Fruit fly (Drosophila melanogaster) whole organism, prepupa: Measurements from ENCODE around the gene IRSp53.

Source experiments
- CG11294 ChIP-seq: fragments of 200-800 bp; sonication (Bioruptor generic); IDR thresholded peaks from 2 replicates; pipeline ENCODE4 v1.3.6; 2022; ENCODE audit warnings: missing biosample characterization, missing genetic modification characterization
- CG11902 ChIP-seq: fragments of 200-800 bp; sonication (Bioruptor generic); optimal IDR thresholded peaks from 3 replicates; lab custom pipeline; 2016; ENCODE audit warnings: missing biosample characterization, missing genetic modification characterization
- CG15336 ChIP-seq: fragments of 200-800 bp; sonication (Bioruptor generic); IDR thresholded peaks from 2 replicates; pipeline ENCODE4 v1.3.6; 2022; ENCODE audit warnings: missing biosample characterization, missing genetic modification characterization
- CG3032 ChIP-seq: fragments of 200-800 bp; optimal IDR thresholded peaks from 2 replicates; lab custom pipeline; 2019; ENCODE audit warnings: missing biosample characterization, mild to moderate bottlenecking, missing genetic modification characterization, moderate library complexity
- CG31627 ChIP-seq: fragments of 200-800 bp; sonication (Bioruptor generic); optimal IDR thresholded peaks from 3 replicates; lab custom pipeline; 2016; ENCODE audit warnings: missing biosample characterization, missing genetic modification characterization
- CG32006 ChIP-seq: fragments of 200-800 bp; sonication (Bioruptor generic); optimal IDR thresholded peaks from 3 replicates; lab custom pipeline; 2017; ENCODE audit warnings: missing biosample characterization, mild to moderate bottlenecking, missing genetic modification characterization
- CG3919 ChIP-seq: fragments of 200-800 bp; sonication (Bioruptor generic); optimal IDR thresholded peaks from 3 replicates; lab custom pipeline; 2016; ENCODE audit warnings: missing biosample characterization, missing genetic modification characterization
- CG6276 ChIP-seq: fragments of 200-800 bp; sonication (Bioruptor generic); optimal IDR thresholded peaks from 2 replicates; lab custom pipeline; 2017; ENCODE audit warnings: missing biosample characterization, mild to moderate bottlenecking, missing genetic modification characterization
- CG6808 ChIP-seq: fragments of 200-800 bp; sonication (Bioruptor generic); optimal IDR thresholded peaks from 3 replicates; lab custom pipeline; 2017; ENCODE audit warnings: missing biosample characterization, missing genetic modification characterization, mild to moderate bottlenecking, moderate library complexity, missing genetic modification reagents
- CG6854 ChIP-seq: fragments of 200-800 bp; sonication (Bioruptor generic); optimal IDR thresholded peaks from 2 replicates; lab custom pipeline; 2017; ENCODE audit warnings: missing biosample characterization, mild to moderate bottlenecking, missing genetic modification characterization
- CG8119 ChIP-seq: fragments of 200-800 bp; sonication (Bioruptor generic); IDR thresholded peaks from 3 replicates; pipeline ENCODE4 v1.3.6; 2022; ENCODE audit warnings: missing biosample characterization, missing genetic modification characterization
- CG8632 ChIP-seq: fragments of 200-800 bp; sonication (Bioruptor generic); optimal IDR thresholded peaks from 3 replicates; lab custom pipeline; 2016; ENCODE audit warnings: missing biosample characterization, missing genetic modification characterization
- Eip78C ChIP-seq: fragments of 200-800 bp; sonication (Bioruptor generic); peaks from one replicate; lab custom pipeline; 2016; ENCODE audit warnings: missing biosample characterization, missing genetic modification characterization
- Eip93F ChIP-seq: fragments of 200-800 bp; sonication (Bioruptor generic); optimal IDR thresholded peaks from 2 replicates; lab custom pipeline; 2016; ENCODE audit warnings: missing biosample characterization, mild to moderate bottlenecking, missing genetic modification characterization
- Gug ChIP-seq: fragments of 200-800 bp; sonication (Bioruptor generic); IDR thresholded peaks from 2 replicates; pipeline ENCODE4 v1.3.6; 2022; ENCODE audit warnings: missing biosample characterization, missing genetic modification characterization
- Hr4 ChIP-seq: fragments of 200-800 bp; sonication (Bioruptor generic); optimal IDR thresholded peaks from 3 replicates; lab custom pipeline; 2016; ENCODE audit warnings: missing biosample characterization, missing genetic modification characterization
- Lpt ChIP-seq: fragments of 200-800 bp; sonication (Bioruptor generic); optimal IDR thresholded peaks from 3 replicates; lab custom pipeline; 2016; ENCODE audit warnings: missing biosample characterization, missing genetic modification characterization
- Sox15 ChIP-seq: fragments of 200-800 bp; sonication (Bioruptor generic); optimal IDR thresholded peaks from 3 replicates; lab custom pipeline; 2016; ENCODE audit warnings: missing biosample characterization, missing genetic modification characterization
- dac ChIP-seq: fragments of 200-800 bp; sonication (Bioruptor generic); optimal IDR thresholded peaks from 2 replicates; lab custom pipeline; 2017; ENCODE audit warnings: missing biosample characterization, mild to moderate bottlenecking, missing genetic modification characterization
- dsx ChIP-seq: fragments of 200-800 bp; optimal IDR thresholded peaks from 3 replicates; lab custom pipeline; 2019; ENCODE audit warnings: missing biosample characterization, mild to moderate bottlenecking, missing genetic modification characterization, moderate library complexity; ENCODE audit not compliant: poor library complexity, severe bottlenecking
- eg ChIP-seq: fragments of 200-800 bp; sonication (Bioruptor generic); IDR thresholded peaks from 3 replicates; pipeline ENCODE4 v1.3.6; 2022; ENCODE audit warnings: missing biosample characterization, missing genetic modification characterization
- esn ChIP-seq: fragments of 200-800 bp; sonication (Bioruptor generic); optimal IDR thresholded peaks from 2 replicates; lab custom pipeline; 2016; ENCODE audit warnings: missing biosample characterization, mild to moderate bottlenecking, missing genetic modification characterization, moderate library complexity
- fd59A ChIP-seq: fragments of 200-800 bp; sonication (Bioruptor generic); optimal IDR thresholded peaks from 2 replicates; lab custom pipeline; 2017; ENCODE audit warnings: missing biosample characterization, mild to moderate bottlenecking, missing genetic modification characterization, missing genetic modification reagents
- fd85E ChIP-seq: fragments of 200-800 bp; sonication (Bioruptor generic); optimal IDR thresholded peaks from 3 replicates; lab custom pipeline; 2016; ENCODE audit warnings: missing biosample characterization, missing genetic modification characterization
- fkh ChIP-seq: fragments of 200-800 bp; sonication (Bioruptor generic); optimal IDR thresholded peaks from 3 replicates; lab custom pipeline; 2017; ENCODE audit warnings: missing biosample characterization, mild to moderate bottlenecking, missing genetic modification characterization, moderate library complexity
- net ChIP-seq: fragments of 200-800 bp; sonication (Bioruptor generic); optimal IDR thresholded peaks from 3 replicates; lab custom pipeline; 2016; ENCODE audit warnings: missing biosample characterization, missing genetic modification characterization
- pdm3 ChIP-seq: fragments of 200-800 bp; sonication (Bioruptor generic); optimal IDR thresholded peaks from 3 replicates; lab custom pipeline; 2016; ENCODE audit warnings: missing biosample characterization, missing genetic modification characterization
- salr ChIP-seq, 2 experiments: fragments of 200-800 bp; sonication (Bioruptor generic); optimal IDR thresholded peaks; 3 replicates each; lab custom pipeline; 2016 to 2018; ENCODE audit warnings: missing biosample characterization in 2 of 2, missing genetic modification characterization in 2 of 2, mild to moderate bottlenecking in 1 of 2
- svp ChIP-seq: fragments of 200-800 bp; sonication (Bioruptor generic); peaks from one replicate; lab custom pipeline; 2016; ENCODE audit warnings: missing biosample characterization, missing genetic modification characterization
- topi ChIP-seq: fragments of 200-800 bp; sonication (Bioruptor generic); optimal IDR thresholded peaks from 3 replicates; lab custom pipeline; 2016; ENCODE audit warnings: missing biosample characterization, missing genetic modification characterization
- vri ChIP-seq: fragments of 200-800 bp; sonication (Bioruptor generic); optimal IDR thresholded peaks from 3 replicates; lab custom pipeline; 2016; ENCODE audit warnings: missing biosample characterization, mild to moderate bottlenecking, missing genetic modification characterization

The IRSp53 gene

DNA sequence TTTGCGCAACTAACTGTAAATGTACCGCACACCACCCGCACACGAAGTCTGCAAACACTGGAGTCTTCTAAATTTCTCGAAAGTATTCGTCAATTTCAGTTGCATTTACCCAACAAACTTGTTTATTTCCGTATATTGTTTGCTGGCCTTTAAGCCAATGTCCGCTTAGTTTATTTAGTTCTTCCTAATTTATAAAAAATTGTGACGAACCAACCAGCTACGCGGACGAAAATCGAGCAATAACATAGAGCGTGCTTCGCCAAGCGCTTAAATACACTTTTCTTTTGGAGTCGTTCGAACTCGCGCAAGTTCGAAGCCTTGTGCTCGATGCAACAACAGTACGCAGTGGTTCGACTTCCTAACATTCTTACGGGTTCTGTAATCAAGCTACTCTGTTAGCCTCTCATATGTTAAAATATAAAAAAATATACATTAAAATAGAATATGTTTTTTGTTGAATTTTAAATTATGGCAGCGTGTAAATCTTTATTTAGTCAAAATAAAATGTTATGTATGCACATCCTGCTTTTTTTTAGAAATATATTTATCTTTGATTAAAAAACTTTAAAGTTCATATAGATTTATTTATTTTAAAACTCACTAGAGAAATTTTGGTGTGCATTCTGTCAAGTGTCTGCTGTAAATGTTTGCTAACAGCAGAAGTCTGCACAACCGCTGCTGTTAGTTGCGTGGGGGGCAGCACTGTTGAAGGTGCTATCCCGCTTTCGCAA lies 61.6 kb downstream of the IRSp53 start, which contains the start of gene GlcAT-P (continued):
- TF ChIP-seq salr (GFP tag; optimal IDR thresholded peaks at IDR 0.05; lab: Kevin White, UChicago) (peak in 1 of 2 experiments; percentile 65), Lpt (peak; percentile 62), pdm3 (GFP tag; lab: Kevin White, UChicago) (peak; percentile 40), CG11294 (GFP tag; lab: Robert Waterston, UW) (no peak), CG3032 (tag; lab: Kevin White, UChicago) (peak; percentile 71), CG31627 (GFP tag; lab: Kevin White, UChicago) (no peak), esn (peak; percentile 66), CG32006 (GFP tag; lab: Kevin White, UChicago) (peak; percentile 78), CG15336 (peak; percentile 87)

DNA sequence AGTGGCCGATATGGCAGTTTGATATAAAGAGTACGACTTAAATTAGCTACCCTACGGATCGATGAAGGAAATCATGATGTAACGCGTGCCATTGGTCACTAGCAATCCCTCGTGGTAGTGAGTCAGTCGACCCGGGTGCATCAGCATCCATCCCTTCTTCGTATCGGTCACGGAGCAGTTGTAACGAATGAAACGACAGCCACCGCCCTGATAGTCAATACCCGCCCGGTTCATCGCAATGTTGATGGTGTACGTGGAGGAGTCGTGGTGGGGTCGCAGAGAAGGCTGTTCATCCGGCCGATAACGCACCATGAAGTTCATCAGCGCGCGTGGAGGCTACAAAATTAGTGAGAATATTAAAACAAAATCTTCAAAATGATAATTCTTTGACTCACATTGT lies 62.5 kb downstream of the IRSp53 start:
- TF ChIP-seq fd59A (GFP tag; lab: Kevin White, UChicago) (no peak), CG6808 (GFP tag; lab: Kevin White, UChicago) (no peak), svp (GFP tag; lab: Kevin White, UChicago) (peak; percentile 52), fd85E (GFP tag; lab: Kevin White, UChicago) (no peak)

DNA sequence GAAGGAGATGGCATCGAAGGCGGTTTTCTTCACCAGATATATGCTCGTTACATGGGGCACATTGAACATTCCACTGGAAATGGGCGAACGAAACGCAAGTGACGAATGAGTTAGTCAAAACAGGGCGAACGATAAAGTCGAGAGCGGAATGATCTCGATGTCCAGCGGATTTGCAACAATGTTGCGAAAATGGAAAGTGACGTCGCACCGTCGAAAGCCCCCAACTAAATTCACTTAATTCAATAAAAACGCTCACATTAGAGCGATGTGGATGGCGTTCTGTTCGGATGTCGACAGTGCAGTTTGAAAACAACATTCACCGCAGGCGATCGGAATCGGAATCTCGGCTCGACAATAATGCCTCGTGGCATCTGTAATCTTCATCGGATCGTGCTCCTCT lies 63.5 kb downstream of the IRSp53 start, which contains the start of gene CG7607:
CG7607 (plus strand) TSS at position 301 of the 400 bp plus-strand sequence.
- TF ChIP-seq Eip93F (GFP tag; lab: Kevin White, UChicago) (no peak), CG8632 (GFP tag; lab: Kevin White, UChicago) (no peak), CG6808 (GFP tag; lab: Kevin White, UChicago) (no peak), dsx (GFP tag; lab: Kevin White, UChicago) (peak; percentile 35), pdm3 (GFP tag; lab: Kevin White, UChicago) (no peak), CG6276 (GFP tag; lab: Kevin White, UChicago) (no peak), CG6854 (GFP tag; lab: Kevin White, UChicago) (no peak), CG11294 (GFP tag; lab: Robert Waterston, UW) (no peak)
- TF ChIP-seq, all 60 proteins: peak for 1

DNA sequence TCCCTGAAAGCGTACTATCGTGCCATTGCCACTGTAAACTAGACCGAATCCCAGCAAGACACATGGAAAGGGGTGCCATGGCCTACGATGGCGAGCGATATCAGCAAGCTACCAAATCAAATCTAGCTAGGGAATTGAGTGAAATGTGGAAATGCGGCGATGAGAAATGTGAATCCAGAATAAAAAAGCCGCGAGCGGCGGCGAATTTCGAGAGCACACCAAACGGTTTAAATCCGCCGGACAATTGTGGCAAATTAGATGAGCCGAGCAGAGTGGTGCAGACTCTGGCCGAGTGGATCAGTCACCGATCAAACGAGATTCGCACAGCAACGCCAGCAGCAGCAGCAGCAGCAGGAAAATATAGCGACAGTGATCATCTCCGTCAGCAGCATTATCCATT lies 65.2 kb downstream of the IRSp53 start, which contains the start of gene nkt:
nkt (plus strand) TSS at position 301 of the 400 bp plus-strand sequence.
- no peak for TF ChIP-seq Eip78C (GFP tag; lab: Kevin White, UChicago)
- TF ChIP-seq esn, result no peak
- TF ChIP-seq fd85E (GFP tag; lab: Kevin White, UChicago), result no peak
- no peak for TF ChIP-seq net
- TF ChIP-seq Hr4 (GFP tag; lab: Kevin White, UChicago), result no peak
- TF ChIP-seq dsx (GFP tag; lab: Kevin White, UChicago), result no peak
- TF ChIP-seq topi (GFP tag; lab: Kevin White, UChicago), result no peak
- no peak for TF ChIP-seq Sox15
- TF ChIP-seq CG32006 (GFP tag; lab: Kevin White, UChicago), result no peak

DNA sequence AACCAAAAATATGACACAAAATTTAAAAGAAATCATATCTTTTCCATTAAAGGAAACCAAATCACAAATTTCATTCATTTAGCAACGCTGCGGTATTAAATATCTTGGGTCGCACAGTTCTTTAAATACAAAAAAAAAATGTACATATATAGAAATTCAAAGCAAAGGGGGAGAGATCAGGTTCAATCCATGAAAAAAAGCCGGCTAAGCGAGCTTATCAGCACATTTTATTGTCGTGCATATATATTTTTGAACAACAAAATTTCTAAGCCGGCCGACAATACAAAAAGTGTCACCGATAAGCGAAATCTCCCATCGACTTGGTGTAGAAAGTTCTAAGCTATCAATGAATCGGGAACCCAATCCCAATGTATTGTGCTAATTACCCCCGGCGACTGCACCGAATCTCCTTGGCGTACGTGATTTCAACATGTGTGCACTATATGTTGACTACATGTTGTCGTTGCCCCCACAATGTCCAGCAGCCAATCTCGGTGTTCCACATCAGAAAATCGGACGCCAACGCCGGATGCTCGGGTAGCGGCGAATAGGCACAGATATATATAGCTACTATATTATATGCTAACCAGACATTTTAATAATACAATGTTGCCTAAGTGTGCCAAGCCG lies 68.1 kb downstream of the IRSp53 start:
- TF ChIP-seq dsx (GFP tag; lab: Kevin White, UChicago) (peak; percentile 78), Gug (no peak)

DNA sequence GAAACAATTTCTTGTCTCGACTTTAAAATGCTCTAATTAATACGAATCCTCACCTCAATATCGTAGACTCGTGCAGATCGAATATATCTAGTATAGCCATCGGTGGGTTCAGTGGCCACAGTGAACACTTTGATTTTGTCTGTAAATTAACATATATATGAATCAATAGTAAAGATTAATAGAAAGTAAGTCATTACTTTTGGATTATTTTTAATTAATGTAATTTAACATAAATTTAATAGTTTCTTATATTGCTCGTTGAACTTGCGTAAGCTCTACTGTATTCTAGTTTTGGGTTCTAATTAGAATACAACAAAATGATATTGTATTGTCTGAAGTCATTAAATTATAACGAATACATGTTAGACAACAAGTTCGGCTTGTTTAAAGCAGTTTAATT lies 69.0 kb downstream of the IRSp53 start:
- TF ChIP-seq CG11294 (GFP tag; lab: Robert Waterston, UW) (no peak), Gug (no peak), eg (GFP tag; lab: Robert Waterston, UW) (0 out of 3 replicates have a peak, but pooled peaks have one; percentile 11), CG31627 (GFP tag; lab: Kevin White, UChicago) (no peak), CG6808 (GFP tag; lab: Kevin White, UChicago) (no peak), dac (GFP tag; lab: Kevin White, UChicago) (no peak), svp (GFP tag; lab: Kevin White, UChicago) (no peak), vri (GFP tag; lab: Kevin White, UChicago) (no peak), CG3919 (GFP tag; lab: Kevin White, UChicago) (no peak), fkh (no peak), CG8119 (GFP tag; lab: Robert Waterston, UW) (0 out of 3 replicates have a peak, but pooled peaks have one; percentile 20), esn (no peak), CG15336 (peak; percentile 18; the same call in 1 of the 2 replicates), CG11902 (GFP tag; lab: Kevin White, UChicago) (no peak)
